Fruit fly (Drosophila melanogaster) S2 (cell line): ENCODE results near the gene CG8209.

Experiments used
- CG8478 ChIP-seq: fragments of >200 bp; optimal IDR thresholded peaks from 2 replicates; lab custom pipeline; 2018
- CTCF ChIP-seq, 2 experiments: fragments of >200 bp; optimal IDR thresholded peaks; 2 replicates each; lab custom pipeline; 2018

DNA sequence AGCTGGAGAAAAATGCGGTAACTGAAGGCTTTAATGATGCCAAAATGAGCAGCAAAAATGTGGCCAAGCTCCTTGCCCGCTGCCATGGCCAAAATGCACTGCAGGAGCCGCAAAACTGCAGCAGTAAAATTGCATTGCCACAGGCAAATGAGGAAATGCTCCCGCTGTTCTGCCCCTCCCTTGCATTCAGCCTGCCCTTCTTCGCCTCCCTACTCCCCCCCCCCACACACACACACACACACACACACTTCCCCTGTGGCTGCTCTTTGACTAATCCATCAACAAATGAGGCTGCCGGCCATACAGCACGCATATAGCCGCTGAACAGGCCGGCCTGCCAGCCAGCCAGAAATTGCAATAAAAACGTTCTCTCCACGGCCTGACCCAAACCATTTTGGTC lies 51.0 kb downstream of the CG8209 start:
- no peak for TF ChIP-seq CG8478 (lab: Kevin White, UChicago)
- no peak for TF ChIP-seq CTCF (optimal IDR thresholded peaks at IDR 0.05; lab: Kevin White, UChicago)
